Worm (Caenorhabditis elegans): ENCODE data around the gene F13B6.3.

DNA sequence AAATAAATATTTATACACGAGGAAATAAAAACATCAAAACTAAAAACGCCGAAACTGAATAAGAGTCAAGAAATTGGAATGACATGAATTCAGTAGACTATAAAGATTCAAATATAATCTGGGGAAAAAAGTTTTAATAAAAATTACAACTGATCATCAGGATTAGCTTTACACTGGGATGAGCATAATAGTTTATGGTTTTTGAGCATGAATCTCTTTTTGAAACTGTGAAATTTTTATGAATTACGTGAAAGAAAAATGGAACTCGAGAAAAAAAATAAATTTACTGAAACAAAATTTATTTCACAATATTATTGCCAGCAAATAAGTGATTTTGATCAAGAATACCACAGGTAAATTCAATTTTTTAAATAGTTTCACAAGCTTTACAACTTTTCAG lies 18.2 kb downstream of the F13B6.3 start, which contains the start of gene B0496.2:
- TF ChIP-seq snpc-4 (GFP tag; optimal IDR thresholded peaks at IDR 0.05) (no peak), snpc-4 (tag; optimal IDR thresholded peaks at IDR 0.05) (no peak), Y79H2A.3 (GFP tag; conservative IDR thresholded peaks at IDR 0.05) (no peak), K11D2.4 (GFP tag; IDR thresholded peaks at IDR 0.05) (no peak), repo-1 (tag; optimal IDR thresholded peaks at IDR 0.05) (no peak), lin-26 (GFP tag; IDR thresholded peaks at IDR 0.05) (no peak), tbp1 (GFP tag; optimal IDR thresholded peaks at IDR 0.05) (no peak), ceh-100 (GFP tag; IDR thresholded peaks at IDR 0.05) (no peak), rcor-1 (GFP tag; IDR thresholded peaks at IDR 0.05) (no peak), mxl-1 (tag; optimal IDR thresholded peaks at IDR 0.05) (no peak), B0336.3 (GFP tag; IDR thresholded peaks at IDR 0.05) (no peak), unc-130 (GFP tag; optimal IDR thresholded peaks at IDR 0.05) (no peak)

All from whole organism, young adult.